Worm (Caenorhabditis elegans): ENCODE results near the gene suf-1.

The suf-1 gene

DNA sequence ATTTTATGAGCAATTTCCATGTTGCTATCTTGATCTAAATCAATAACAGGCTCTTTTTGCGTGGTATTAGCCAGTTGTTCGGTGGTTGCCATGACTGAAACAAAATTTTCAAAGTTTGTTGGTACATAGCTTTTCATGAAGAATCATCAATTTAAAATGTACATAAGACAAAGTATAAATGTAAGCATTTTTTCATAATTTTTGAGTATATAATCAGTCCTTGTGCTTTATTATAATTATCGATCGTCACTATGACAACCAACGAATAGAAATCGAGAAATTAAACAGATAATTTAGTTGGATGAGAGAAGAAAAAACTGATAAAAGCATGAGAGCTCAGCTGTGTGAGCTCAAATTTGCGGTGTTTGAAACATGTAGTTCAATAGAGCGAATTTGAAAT is 18.2 kb downstream of the suf-1 start, which contains the start of gene T22C8.3:
Gene T22C8.3, minus strand, starts transcription at position 101 of the 400 bp plus-strand sequence.
- TF ChIP-seq unc-120 (tag; optimal IDR thresholded peaks at IDR 0.05; ENCODE audit: poor library complexity, severe bottlenecking) (no peak), lsy-2 (tag; optimal IDR thresholded peaks at IDR 0.05) (no peak), bed-3 (GFP tag; optimal IDR thresholded peaks at IDR 0.05) (no peak), unc-39 (tag; optimal IDR thresholded peaks at IDR 0.05) (no peak), flh-1 (GFP tag; optimal IDR thresholded peaks at IDR 0.05) (no peak), sem-2 (GFP tag; optimal IDR thresholded peaks at IDR 0.05) (no peak), ham-2 (GFP tag; optimal IDR thresholded peaks at IDR 0.05) (no peak), ztf-11 (tag; optimal IDR thresholded peaks at IDR 0.05) (no peak), nhr-2 (tag; optimal IDR thresholded peaks at IDR 0.05) (no peak), mls-2 (tag; optimal IDR thresholded peaks at IDR 0.05) (no peak), hlh-1 (tag; optimal IDR thresholded peaks at IDR 0.05) (no peak), ceh-39 (tag; optimal IDR thresholded peaks at IDR 0.05) (no peak), mab-5 (tag; optimal IDR thresholded peaks at IDR 0.05) (no peak), cnd-1 (tag; optimal IDR thresholded peaks at IDR 0.05) (no peak), unc-62 (GFP tag; optimal IDR thresholded peaks at IDR 0.05) (no peak), blmp-1 (tag; optimal IDR thresholded peaks at IDR 0.05) (no peak), nhr-12 (tag; optimal IDR thresholded peaks at IDR 0.05) (no peak), ces-1 (GFP tag; optimal IDR thresholded peaks at IDR 0.05) (no peak), elt-3 (tag; optimal IDR thresholded peaks at IDR 0.05) (no peak)

- TF ChIP-seq lsy-2 (tag; optimal IDR thresholded peaks at IDR 0.05) (no peak), blmp-1 (tag; optimal IDR thresholded peaks at IDR 0.05) (no peak), zip-8 (tag; optimal IDR thresholded peaks at IDR 0.05) (no peak), unc-39 (tag; optimal IDR thresholded peaks at IDR 0.05) (no peak), ceh-43 (GFP tag; optimal IDR thresholded peaks at IDR 0.05) (no peak)
Observed at ce11 chrII:8623396-8623795, 19.8 kb downstream of the suf-1 start, which contains the start of gene T22C8.4. TSS of gene T22C8.4 (minus strand) at chrII:8623496.

DNA sequence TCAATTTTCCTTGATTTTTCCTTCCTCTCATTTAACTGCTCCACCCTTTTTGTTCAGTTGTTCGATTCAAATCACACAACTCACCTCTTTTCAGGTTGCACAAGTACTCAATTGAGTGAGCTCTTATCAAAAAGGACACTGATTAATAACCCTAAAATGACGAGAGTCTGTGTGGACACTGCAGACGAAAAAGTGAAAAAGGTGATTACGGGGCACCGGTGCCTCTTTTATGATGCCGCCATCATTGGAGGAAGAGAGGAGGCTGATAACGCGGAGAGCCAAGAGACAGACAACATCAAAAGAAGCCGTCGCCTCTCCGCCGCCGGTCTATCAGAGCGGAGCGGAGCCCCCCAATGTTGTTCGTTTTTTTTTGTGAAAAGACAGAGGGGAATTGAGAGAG is 21.5 kb downstream of the suf-1 start, which contains the start of gene sptf-2:
Gene sptf-2, plus strand, starts transcription at position 297 of the 400 bp plus-strand sequence.
- TF ChIP-seq unc-39 (tag; optimal IDR thresholded peaks at IDR 0.05) (no peak), ceh-43 (GFP tag; optimal IDR thresholded peaks at IDR 0.05) (no peak), nhr-12 (tag; optimal IDR thresholded peaks at IDR 0.05) (no peak), mep-1 (tag; optimal IDR thresholded peaks at IDR 0.05) (no peak), lsy-2 (tag; optimal IDR thresholded peaks at IDR 0.05) (no peak), ceh-39 (tag; optimal IDR thresholded peaks at IDR 0.05) (no peak), bed-3 (GFP tag; optimal IDR thresholded peaks at IDR 0.05) (no peak), ceh-83 (GFP tag; optimal IDR thresholded peaks at IDR 0.05) (no peak), ham-2 (GFP tag; optimal IDR thresholded peaks at IDR 0.05) (no peak)

- TF ChIP-seq ham-2 (GFP tag; optimal IDR thresholded peaks at IDR 0.05) (no peak), nhr-76 (tag; optimal IDR thresholded peaks at IDR 0.05) (no peak), bed-3 (GFP tag; optimal IDR thresholded peaks at IDR 0.05) (no peak), drap-1 (GFP tag; optimal IDR thresholded peaks at IDR 0.05) (no peak), mab-5 (tag; optimal IDR thresholded peaks at IDR 0.05) (no peak), zip-8 (tag; optimal IDR thresholded peaks at IDR 0.05) (no peak), ztf-11 (tag; optimal IDR thresholded peaks at IDR 0.05) (no peak), tbx-8 (GFP tag; optimal IDR thresholded peaks at IDR 0.05) (no peak), ceh-39 (tag; optimal IDR thresholded peaks at IDR 0.05) (no peak), elt-1 (tag; optimal IDR thresholded peaks at IDR 0.05; ENCODE audit: borderline replicate concordance, insufficient read depth) (no peak), mls-2 (tag; optimal IDR thresholded peaks at IDR 0.05) (no peak), sem-2 (GFP tag; optimal IDR thresholded peaks at IDR 0.05) (no peak), pha-4 (tag; optimal IDR thresholded peaks at IDR 0.05) (no peak), nhr-28 (tag; optimal IDR thresholded peaks at IDR 0.05) (no peak)
Observed at ce11 chrII:8626598-8626997, 23.0 kb downstream of the suf-1 start.

DNA sequence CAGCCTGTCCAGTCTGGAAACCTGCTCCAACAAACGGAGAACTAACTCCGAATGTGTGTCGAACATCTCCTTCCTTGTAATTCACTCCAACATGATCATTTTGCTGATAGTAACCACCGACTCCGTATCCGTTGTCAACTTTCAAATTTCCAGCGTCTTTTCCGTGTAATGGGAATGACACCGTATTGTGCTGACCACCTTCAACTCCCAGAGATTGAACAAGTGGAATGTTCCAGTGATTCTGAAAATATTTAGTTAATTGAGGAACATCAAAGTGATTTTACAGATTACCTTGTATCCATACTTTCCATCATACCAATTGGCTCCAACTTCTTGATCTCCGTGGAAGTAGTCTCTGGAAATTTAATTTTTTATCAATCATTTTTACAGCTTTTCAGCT is 24.3 kb downstream of the suf-1 start:
- TF ChIP-seq ztf-11 (tag; optimal IDR thresholded peaks at IDR 0.05) = no peak
- TF ChIP-seq sptf-1 (tag; optimal IDR thresholded peaks at IDR 0.05) = no peak
- TF ChIP-seq ceh-43 (GFP tag; optimal IDR thresholded peaks at IDR 0.05) = no peak
- TF ChIP-seq ceh-83 (GFP tag; optimal IDR thresholded peaks at IDR 0.05) = no peak
- no peak for TF ChIP-seq snpc-4 (tag; optimal IDR thresholded peaks at IDR 0.05)
- TF ChIP-seq pha-4 (tag; optimal IDR thresholded peaks at IDR 0.05) = no peak
- no peak for TF ChIP-seq cnd-1 (tag; optimal IDR thresholded peaks at IDR 0.05)
- TF ChIP-seq drap-1 (GFP tag; optimal IDR thresholded peaks at IDR 0.05) = no peak
- TF ChIP-seq bed-3 (GFP tag; optimal IDR thresholded peaks at IDR 0.05) = no peak
- TF ChIP-seq mab-5 (tag; optimal IDR thresholded peaks at IDR 0.05) = no peak
- TF ChIP-seq lsy-2 (tag; optimal IDR thresholded peaks at IDR 0.05) = no peak
- no peak for TF ChIP-seq unc-62 (GFP tag; optimal IDR thresholded peaks at IDR 0.05)
- TF ChIP-seq tbx-8 (GFP tag; optimal IDR thresholded peaks at IDR 0.05) = no peak
- TF ChIP-seq nhr-28 (tag; optimal IDR thresholded peaks at IDR 0.05) = no peak
- no peak for TF ChIP-seq sem-2 (GFP tag; optimal IDR thresholded peaks at IDR 0.05)
- no peak for TF ChIP-seq hlh-1 (tag; optimal IDR thresholded peaks at IDR 0.05)
